Worm (Caenorhabditis elegans): ENCODE data around the gene nhr-262.

The nhr-262 gene

DNA sequence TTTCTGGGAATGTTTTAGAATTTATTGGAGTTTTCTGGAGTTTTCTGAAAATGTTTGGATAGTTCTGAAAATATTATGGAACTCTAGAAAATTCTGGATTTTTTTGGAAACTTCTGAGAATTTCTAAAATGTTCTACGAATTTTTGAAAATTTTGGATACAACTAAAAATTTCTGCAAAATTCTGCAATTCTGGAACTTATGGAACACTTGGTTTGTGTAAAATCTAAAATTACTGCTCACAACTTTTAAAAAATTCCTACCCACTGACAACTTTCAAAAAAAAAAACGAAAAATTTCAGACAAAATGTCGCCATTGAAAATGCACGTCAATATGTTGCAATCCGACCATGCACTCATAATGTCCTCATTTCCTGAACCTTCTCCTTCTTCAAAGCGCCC lies at the start of gene nhr-262:
TSS of gene nhr-262 (plus strand) at position 301 of the 400 bp plus-strand sequence.
- TF ChIP-seq ref-1 (GFP tag; conservative IDR thresholded peaks at IDR 0.05), result no peak
- no peak for TF ChIP-seq med-1 (GFP tag; optimal IDR thresholded peaks at IDR 0.05; ENCODE audit: insufficient read depth)
- TF ChIP-seq cog-1 (tag; optimal IDR thresholded peaks at IDR 0.05), result no peak
- no peak for TF ChIP-seq ztf-29 (GFP tag; IDR thresholded peaks at IDR 0.05)
- TF ChIP-seq flt-1 (GFP tag; IDR thresholded peaks at IDR 0.05), result no peak
- TF ChIP-seq tab-1 (GFP tag; IDR thresholded peaks at IDR 0.05), result no peak
- no peak for TF ChIP-seq T22C8.4 (GFP tag; IDR thresholded peaks at IDR 0.05)
- no peak for TF ChIP-seq ztf-23 (GFP tag; IDR thresholded peaks at IDR 0.05)
- TF ChIP-seq klf-2 (GFP tag; conservative IDR thresholded peaks at IDR 0.05), result no peak

DNA sequence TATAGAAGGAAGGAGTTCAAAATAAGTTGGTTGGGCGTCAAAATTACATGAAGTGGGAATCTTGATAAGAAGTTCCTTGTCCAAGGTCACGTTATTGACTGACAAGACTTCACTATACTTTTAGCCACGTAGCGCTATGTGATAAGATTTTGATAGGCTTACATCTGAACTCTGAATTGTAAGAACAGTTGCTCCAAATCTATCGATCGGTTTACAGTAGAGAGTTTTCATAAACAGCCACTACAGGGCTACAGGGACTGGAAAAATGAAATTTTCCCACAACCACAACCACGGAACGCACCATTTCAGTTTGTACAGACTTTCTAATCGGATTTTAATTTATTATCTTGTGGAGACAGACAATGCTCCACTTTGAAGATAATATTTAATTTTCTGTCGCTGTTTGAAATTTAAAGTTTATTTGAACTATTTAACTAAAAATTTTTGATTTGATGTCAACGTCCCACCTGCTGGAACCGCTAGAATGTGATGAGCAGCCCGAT lies 46.7 kb upstream of the nhr-262 start, which contains the start of the genes clec-31 and clec-22:
TSS of gene clec-31 (minus strand) at position 101 of the 503 bp plus-strand sequence.
TSS of gene clec-22 (plus strand) at position 453 of the 503 bp plus-strand sequence.
- no peak for TF ChIP-seq ref-1 (GFP tag; conservative IDR thresholded peaks at IDR 0.05)
- TF ChIP-seq flt-1 (GFP tag; IDR thresholded peaks at IDR 0.05), result no peak
- no peak for TF ChIP-seq cog-1 (tag; optimal IDR thresholded peaks at IDR 0.05)
- no peak for TF ChIP-seq T22C8.4 (GFP tag; IDR thresholded peaks at IDR 0.05)
- TF ChIP-seq ztf-29 (GFP tag; IDR thresholded peaks at IDR 0.05), result no peak
- no peak for TF ChIP-seq tab-1 (GFP tag; IDR thresholded peaks at IDR 0.05)
- TF ChIP-seq klf-2 (GFP tag; conservative IDR thresholded peaks at IDR 0.05), result no peak

DNA sequence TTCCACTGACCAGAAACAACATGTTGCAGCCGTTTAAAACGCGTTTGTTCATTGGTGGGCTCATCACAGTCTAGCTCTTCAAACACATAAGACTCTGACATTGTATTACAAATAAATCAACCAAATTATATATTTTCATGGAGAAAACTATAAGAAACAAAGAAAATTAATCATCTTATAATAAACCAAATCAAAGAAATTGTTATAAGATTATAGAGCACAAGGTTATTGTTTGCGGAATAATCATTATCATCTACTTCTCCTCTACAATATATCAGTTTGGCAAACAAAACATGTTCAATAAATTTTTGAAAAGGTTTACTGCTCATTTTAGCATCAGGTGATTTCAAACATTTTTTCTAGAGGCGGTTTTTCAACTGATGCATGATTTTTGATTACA lies 43.0 kb upstream of the nhr-262 start, which contains the start of the genes clec-32 and clec-24:
TSS of gene clec-32 (minus strand) at position 101 of the 400 bp plus-strand sequence.
TSS of gene clec-24 (plus strand) at position 294 of the 400 bp plus-strand sequence.
- TF ChIP-seq ztf-29 (GFP tag; IDR thresholded peaks at IDR 0.05), result no peak

- TF ChIP-seq ztf-29 (GFP tag; IDR thresholded peaks at IDR 0.05), result no peak
- no peak for TF ChIP-seq tab-1 (GFP tag; IDR thresholded peaks at IDR 0.05)
- no peak for TF ChIP-seq ref-1 (GFP tag; conservative IDR thresholded peaks at IDR 0.05)
- TF ChIP-seq klf-2 (GFP tag; conservative IDR thresholded peaks at IDR 0.05), result no peak
- TF ChIP-seq med-1 (GFP tag; optimal IDR thresholded peaks at IDR 0.05; ENCODE audit: insufficient read depth), result no peak
- no peak for TF ChIP-seq T22C8.4 (GFP tag; IDR thresholded peaks at IDR 0.05)
- no peak for TF ChIP-seq flt-1 (GFP tag; IDR thresholded peaks at IDR 0.05)
- TF ChIP-seq cog-1 (tag; optimal IDR thresholded peaks at IDR 0.05), result no peak
- no peak for TF ChIP-seq ztf-23 (GFP tag; IDR thresholded peaks at IDR 0.05)
Observed at ce11 chrV:16865404-16865803, 39.3 kb upstream of the nhr-262 start, which contains the start of gene clec-28. clec-28 (plus strand) TSS chrV:16865704.

- no peak for TF ChIP-seq ref-1 (GFP tag; conservative IDR thresholded peaks at IDR 0.05)
- no peak for TF ChIP-seq ztf-29 (GFP tag; IDR thresholded peaks at IDR 0.05)
- TF ChIP-seq klf-2 (GFP tag; conservative IDR thresholded peaks at IDR 0.05), result no peak
- no peak for TF ChIP-seq tab-1 (GFP tag; IDR thresholded peaks at IDR 0.05)
- TF ChIP-seq ztf-23 (GFP tag; IDR thresholded peaks at IDR 0.05), result no peak
- no peak for TF ChIP-seq flt-1 (GFP tag; IDR thresholded peaks at IDR 0.05)
- no peak for TF ChIP-seq T22C8.4 (GFP tag; IDR thresholded peaks at IDR 0.05)
- TF ChIP-seq cog-1 (tag; optimal IDR thresholded peaks at IDR 0.05), result no peak
- no peak for TF ChIP-seq med-1 (GFP tag; optimal IDR thresholded peaks at IDR 0.05; ENCODE audit: insufficient read depth)
Observed at ce11 chrV:16869740-16870139, 35.0 kb upstream of the nhr-262 start, which contains the start of gene clec-33. clec-33 (minus strand) TSS chrV:16869840.

DNA sequence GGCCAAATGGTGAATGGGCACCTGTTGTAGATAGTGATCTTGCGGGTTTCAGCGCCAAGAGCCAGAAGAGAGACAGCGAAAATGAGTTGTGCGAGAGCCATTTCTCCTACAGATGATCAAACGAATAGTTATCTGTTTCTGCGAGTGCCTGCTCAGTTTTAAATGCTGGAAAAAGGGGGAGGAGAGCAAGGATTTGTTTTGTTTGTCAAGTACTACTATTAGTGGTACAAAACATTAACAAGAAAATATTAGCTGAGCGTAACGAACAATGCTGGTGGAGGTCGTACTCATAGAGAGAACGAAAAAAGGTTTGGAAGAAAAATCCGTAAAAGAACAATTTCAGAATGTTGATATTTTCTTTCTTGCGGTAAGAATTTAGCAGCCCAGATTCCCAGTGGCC lies 33.3 kb upstream of the nhr-262 start, which contains the start of gene thn-4:
TSS of gene thn-4 (minus strand) at position 101 of the 400 bp plus-strand sequence.
- TF ChIP-seq ztf-23 (GFP tag; IDR thresholded peaks at IDR 0.05), result no peak
- no peak for TF ChIP-seq ztf-29 (GFP tag; IDR thresholded peaks at IDR 0.05)
- no peak for TF ChIP-seq flt-1 (GFP tag; IDR thresholded peaks at IDR 0.05)
- no peak for TF ChIP-seq cog-1 (tag; optimal IDR thresholded peaks at IDR 0.05)
- no peak for TF ChIP-seq tab-1 (GFP tag; IDR thresholded peaks at IDR 0.05)
- TF ChIP-seq med-1 (GFP tag; optimal IDR thresholded peaks at IDR 0.05; ENCODE audit: insufficient read depth), result no peak
- TF ChIP-seq ref-1 (GFP tag; conservative IDR thresholded peaks at IDR 0.05), result no peak
- TF ChIP-seq klf-2 (GFP tag; conservative IDR thresholded peaks at IDR 0.05), result no peak
- TF ChIP-seq T22C8.4 (GFP tag; IDR thresholded peaks at IDR 0.05), result no peak

DNA sequence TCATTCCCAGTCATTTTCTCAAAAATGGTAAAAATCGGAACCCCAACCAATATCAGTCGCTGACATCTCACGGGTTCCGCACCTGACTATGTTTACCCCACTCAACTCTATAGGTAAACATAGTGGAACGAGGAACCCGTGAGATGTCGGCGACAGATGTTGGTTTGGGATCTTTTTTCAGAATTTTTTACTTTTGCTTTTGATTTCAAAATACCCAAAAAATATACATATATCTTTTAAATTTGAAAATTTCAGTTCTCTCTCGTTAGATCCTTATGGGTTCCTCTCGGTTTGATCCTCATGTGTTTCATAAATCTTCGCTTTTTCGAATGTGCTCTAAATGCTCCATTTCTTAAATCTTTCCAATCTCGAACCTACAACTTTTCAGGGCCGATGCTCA lies 31.1 kb upstream of the nhr-262 start, which contains the start of gene srw-23:
TSS of gene srw-23 (plus strand) at position 301 of the 400 bp plus-strand sequence.
- no peak for TF ChIP-seq med-1 (GFP tag; optimal IDR thresholded peaks at IDR 0.05; ENCODE audit: insufficient read depth)
- no peak for TF ChIP-seq T22C8.4 (GFP tag; IDR thresholded peaks at IDR 0.05)
- no peak for TF ChIP-seq cog-1 (tag; optimal IDR thresholded peaks at IDR 0.05)
- no peak for TF ChIP-seq tab-1 (GFP tag; IDR thresholded peaks at IDR 0.05)
- no peak for TF ChIP-seq flt-1 (GFP tag; IDR thresholded peaks at IDR 0.05)
- no peak for TF ChIP-seq ztf-23 (GFP tag; IDR thresholded peaks at IDR 0.05)
- no peak for TF ChIP-seq ztf-29 (GFP tag; IDR thresholded peaks at IDR 0.05)
- no peak for TF ChIP-seq klf-2 (GFP tag; conservative IDR thresholded peaks at IDR 0.05)
- TF ChIP-seq ref-1 (GFP tag; conservative IDR thresholded peaks at IDR 0.05), result no peak

ce11 chrV:16874966-16875365 lies 29.7 kb upstream of the nhr-262 start, which contains the start of gene F49A5.10:
F49A5.10 (plus strand) TSS chrV:16875266.
- no peak for TF ChIP-seq T22C8.4 (GFP tag; IDR thresholded peaks at IDR 0.05)
- no peak for TF ChIP-seq cog-1 (tag; optimal IDR thresholded peaks at IDR 0.05)
- no peak for TF ChIP-seq ztf-23 (GFP tag; IDR thresholded peaks at IDR 0.05)
- no peak for TF ChIP-seq ztf-29 (GFP tag; IDR thresholded peaks at IDR 0.05)
- no peak for TF ChIP-seq ref-1 (GFP tag; conservative IDR thresholded peaks at IDR 0.05)
- no peak for TF ChIP-seq med-1 (GFP tag; optimal IDR thresholded peaks at IDR 0.05; ENCODE audit: insufficient read depth)
- TF ChIP-seq flt-1 (GFP tag; IDR thresholded peaks at IDR 0.05), result no peak
- TF ChIP-seq tab-1 (GFP tag; IDR thresholded peaks at IDR 0.05), result no peak

DNA sequence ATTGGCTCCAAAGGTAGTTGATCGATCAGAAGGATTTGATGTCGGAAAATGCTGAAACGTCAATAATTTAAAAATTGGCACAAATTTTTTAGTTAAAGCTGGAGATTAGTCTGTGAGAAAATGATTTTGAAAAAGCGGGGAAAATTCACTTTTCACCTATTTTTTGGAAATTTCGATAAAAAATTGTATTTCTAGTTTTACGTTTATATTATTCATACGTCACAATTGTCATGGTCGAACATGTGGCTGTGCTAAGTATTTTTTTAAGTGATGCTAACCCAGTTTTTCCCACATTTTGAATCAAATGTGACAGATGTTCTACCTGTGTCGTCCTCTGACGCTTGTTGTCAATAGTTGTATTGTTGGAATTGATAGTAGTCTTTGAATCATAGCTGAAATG lies 25.2 kb upstream of the nhr-262 start:
- no peak for TF ChIP-seq med-1 (GFP tag; optimal IDR thresholded peaks at IDR 0.05; ENCODE audit: insufficient read depth)
- no peak for TF ChIP-seq ztf-23 (GFP tag; IDR thresholded peaks at IDR 0.05)
- no peak for TF ChIP-seq cog-1 (tag; optimal IDR thresholded peaks at IDR 0.05)

DNA sequence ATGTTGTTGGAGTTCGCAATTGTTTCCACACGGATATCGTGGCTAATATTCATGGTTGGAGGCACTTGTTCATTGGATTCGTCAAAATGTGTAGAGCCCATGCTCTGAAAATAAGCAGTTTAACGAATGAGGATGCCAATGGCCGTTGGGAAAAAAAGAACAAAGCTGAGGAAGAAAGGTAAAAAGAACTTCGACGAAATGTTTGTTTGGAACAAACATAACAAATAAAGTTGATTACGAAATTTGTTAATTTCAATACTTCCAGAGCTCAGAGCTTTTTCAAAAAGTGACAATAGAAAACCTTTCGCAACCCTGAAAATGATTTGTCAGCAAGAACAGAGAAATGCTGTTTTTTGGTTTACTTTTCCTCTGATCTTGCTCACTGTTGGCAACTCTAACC lies 24.7 kb upstream of the nhr-262 start, which contains the start of gene F09C6.3:
TSS of gene F09C6.3 (minus strand) at position 101 of the 400 bp plus-strand sequence.
- TF ChIP-seq ztf-29 (GFP tag; IDR thresholded peaks at IDR 0.05) (no peak), med-1 (GFP tag; optimal IDR thresholded peaks at IDR 0.05; ENCODE audit: insufficient read depth) (no peak), T22C8.4 (GFP tag; IDR thresholded peaks at IDR 0.05) (no peak), flt-1 (GFP tag; IDR thresholded peaks at IDR 0.05) (no peak), klf-2 (GFP tag; conservative IDR thresholded peaks at IDR 0.05) (no peak), ref-1 (GFP tag; conservative IDR thresholded peaks at IDR 0.05) (no peak), cog-1 (tag; optimal IDR thresholded peaks at IDR 0.05) (no peak), ztf-23 (GFP tag; IDR thresholded peaks at IDR 0.05) (no peak)
